Worm (Caenorhabditis elegans) whole organism, young adult: ENCODE measurements around the gene pfd-5.

Source experiments
- B0019.2 ChIP-seq: fragments of 200-800 bp; sonication (Bioruptor generic); conservative IDR thresholded peaks from 2 replicates; pipeline ENCODE4 v1.3.6; 2022; ENCODE audit warnings: missing genetic modification reagents, missing genetic modification characterization, missing compliant biosample characterization
- D2030.7 ChIP-seq: fragments of 200-800 bp; sonication (Bioruptor generic); IDR thresholded peaks from 2 replicates; pipeline ENCODE4 v1.3.6; 2022; ENCODE audit warnings: missing genetic modification reagents, missing genetic modification characterization, missing compliant biosample characterization
- F10E7.11 ChIP-seq: sonication (generic microtip); optimal IDR thresholded peaks from 2 replicates; lab custom pipeline; 2017; ENCODE audit warnings: mild to moderate bottlenecking, missing genetic modification characterization, moderate library complexity, missing compliant biosample characterization
- F33H1.4 ChIP-seq: fragments of 200-800 bp; sonication (Bioruptor generic); IDR thresholded peaks from 2 replicates; pipeline ENCODE4 v1.3.6; 2022; ENCODE audit warnings: missing genetic modification reagents, missing genetic modification characterization, missing compliant biosample characterization
- F49E8.2 ChIP-seq: sonication (generic microtip); optimal IDR thresholded peaks from 3 replicates; lab custom pipeline; 2017; ENCODE audit warnings: missing genetic modification characterization, mild to moderate bottlenecking, missing compliant biosample characterization, antibody characterized with exemption, moderate library complexity; ENCODE audit not compliant: insufficient read depth
- F57C9.4 ChIP-seq: sonication (generic microtip); optimal IDR thresholded peaks from 2 replicates; lab custom pipeline; 2017; ENCODE audit warnings: mild to moderate bottlenecking, missing genetic modification characterization, missing compliant biosample characterization
- T07F8.4 ChIP-seq: sonication (generic microtip); optimal IDR thresholded peaks from 2 replicates; lab custom pipeline; 2016; ENCODE audit warnings: mild to moderate bottlenecking, missing genetic modification characterization, moderate library complexity, missing compliant biosample characterization
- Y79H2A.3 ChIP-seq: fragments of 200-800 bp; sonication (Bioruptor generic); conservative IDR thresholded peaks from 2 replicates; pipeline ENCODE4 v1.3.6; 2022; ENCODE audit warnings: missing genetic modification reagents, missing genetic modification characterization, missing compliant biosample characterization
- ZK185.1 ChIP-seq: sonication (generic microtip); optimal IDR thresholded peaks from 2 replicates; lab custom pipeline; 2016; ENCODE audit warnings: mild to moderate bottlenecking, missing genetic modification characterization, missing compliant biosample characterization; ENCODE audit not compliant: poor library complexity, severe bottlenecking
- atf-7 ChIP-seq: sonication (generic microtip); optimal IDR thresholded peaks from 2 replicates; lab custom pipeline; 2017; ENCODE audit warnings: mild to moderate bottlenecking, missing genetic modification characterization, missing compliant biosample characterization
- athp-1 ChIP-seq: sonication (generic microtip); optimal IDR thresholded peaks from 2 replicates; lab custom pipeline; 2017; ENCODE audit warnings: mild to moderate bottlenecking, missing genetic modification characterization, missing compliant biosample characterization
- attf-3 ChIP-seq: fragments of 200-800 bp; sonication (Bioruptor generic); conservative IDR thresholded peaks from 2 replicates; pipeline ENCODE4 v1.3.6; 2022; ENCODE audit warnings: missing genetic modification reagents, missing genetic modification characterization, missing compliant biosample characterization
- attf-6 ChIP-seq: fragments of 200-800 bp; sonication (Bioruptor generic); IDR thresholded peaks from 2 replicates; pipeline ENCODE4 v1.3.6; 2022; ENCODE audit warnings: missing genetic modification reagents, missing genetic modification characterization, missing compliant biosample characterization
- bed-2 ChIP-seq: fragments of 200-800 bp; sonication (Bioruptor generic); IDR thresholded peaks from 2 replicates; pipeline ENCODE4 v1.3.6; 2022; ENCODE audit warnings: missing genetic modification reagents, missing genetic modification characterization, missing compliant biosample characterization
- ceh-100 ChIP-seq: fragments of 200-800 bp; sonication (Bioruptor generic); IDR thresholded peaks from 2 replicates; pipeline ENCODE4 v1.3.6; 2022; ENCODE audit warnings: missing genetic modification reagents, missing genetic modification characterization, missing compliant biosample characterization
- ceh-27 ChIP-seq: fragments of 200-800 bp; sonication (Bioruptor generic); optimal IDR thresholded peaks from 2 replicates; lab custom pipeline; 2018; ENCODE audit warnings: mild to moderate bottlenecking, missing genetic modification characterization, moderate library complexity, missing compliant biosample characterization
- ceh-79 ChIP-seq: sonication (generic microtip); optimal IDR thresholded peaks from 2 replicates; lab custom pipeline; 2017; ENCODE audit warnings: mild to moderate bottlenecking, missing genetic modification characterization, missing compliant biosample characterization
- die-1 ChIP-seq: sonication (generic microtip); optimal IDR thresholded peaks from 2 replicates; lab custom pipeline; 2016; ENCODE audit warnings: missing genotype, mild to moderate bottlenecking, missing genetic modification characterization, missing compliant biosample characterization
- efl-1 ChIP-seq: fragments of 150-350 bp; optimal IDR thresholded peaks from 2 replicates; lab custom pipeline; 2014; ENCODE audit warnings: missing biosample characterization, missing genetic modification reagents, missing genetic modification characterization
- ekl-4 ChIP-seq: fragments of 200-800 bp; sonication (Bioruptor generic); IDR thresholded peaks from 2 replicates; pipeline ENCODE4 v1.3.6; 2022; ENCODE audit warnings: missing genetic modification reagents, missing genetic modification characterization, missing compliant biosample characterization
- fkh-3 ChIP-seq: sonication (generic microtip); optimal IDR thresholded peaks from 2 replicates; lab custom pipeline; 2016; ENCODE audit warnings: mild to moderate bottlenecking, missing genetic modification characterization, missing compliant biosample characterization
- hlh-12 ChIP-seq: sonication (generic microtip); optimal IDR thresholded peaks from 2 replicates; lab custom pipeline; 2016; ENCODE audit warnings: missing genetic modification characterization, missing compliant biosample characterization
- hmg-1.2 ChIP-seq: fragments of 200-800 bp; sonication (Bioruptor generic); IDR thresholded peaks from 2 replicates; pipeline ENCODE4 v1.3.6; 2022; ENCODE audit warnings: missing genetic modification reagents, missing genetic modification characterization, missing compliant biosample characterization
- hrde-1 ChIP-seq: sonication (generic microtip); optimal IDR thresholded peaks from 2 replicates; lab custom pipeline; 2016; ENCODE audit warnings: missing genetic modification characterization, mild to moderate bottlenecking, missing compliant biosample characterization, moderate library complexity, missing genotype, missing genetic modification reagents, borderline replicate concordance
- hsf-1 ChIP-seq: fragments of 200-800 bp; sonication (Bioruptor generic); IDR thresholded peaks from 2 replicates; pipeline ENCODE4 v1.3.6; 2022; ENCODE audit warnings: missing genetic modification reagents, missing genetic modification characterization, missing compliant biosample characterization
- lag-1 ChIP-seq: fragments of 200-800 bp; sonication (Bioruptor generic); IDR thresholded peaks from 2 replicates; pipeline ENCODE4 v1.3.6; 2022; ENCODE audit warnings: missing genetic modification reagents, missing genetic modification characterization, missing compliant biosample characterization
- lin-35 ChIP-seq, 3 experiments: fragments of 150-350 bp in 2 of 3; sonication (generic microtip) in 1 of 3; optimal IDR thresholded peaks; 2 replicates each; lab custom pipeline; 2014 to 2018; ENCODE audit warnings: missing biosample characterization in 3 of 3, missing genetic modification characterization in 3 of 3, missing genetic modification reagents in 3 of 3
- lin-40 ChIP-seq: sonication (generic microtip); optimal IDR thresholded peaks from 2 replicates; lab custom pipeline; 2016; ENCODE audit warnings: missing genetic modification characterization, mild to moderate bottlenecking, missing compliant biosample characterization, missing genotype, missing genetic modification reagents
- lin-54 ChIP-seq: fragments of 200-800 bp; sonication (Bioruptor generic); optimal IDR thresholded peaks from 2 replicates; lab custom pipeline; 2018; ENCODE audit warnings: mild to moderate bottlenecking, missing genetic modification characterization, missing compliant biosample characterization
- lsl-1 ChIP-seq: fragments of 200-800 bp; sonication (Bioruptor generic); optimal IDR thresholded peaks from 2 replicates; lab custom pipeline; 2018; ENCODE audit warnings: mild to moderate bottlenecking, missing genetic modification characterization, moderate library complexity, missing compliant biosample characterization
- mcd-1 ChIP-seq: fragments of 200-800 bp; sonication (Bioruptor generic); IDR thresholded peaks from 2 replicates; pipeline ENCODE4 v1.3.6; 2022; ENCODE audit warnings: missing genetic modification reagents, missing genetic modification characterization, missing compliant biosample characterization
- mel-28 ChIP-seq: sonication (generic microtip); optimal IDR thresholded peaks from 2 replicates; lab custom pipeline; 2016; ENCODE audit warnings: borderline replicate concordance, mild to moderate bottlenecking, missing genetic modification characterization, missing compliant biosample characterization
- mxl-1 ChIP-seq: sonication (generic microtip); optimal IDR thresholded peaks from 2 replicates; lab custom pipeline; 2016; ENCODE audit warnings: missing genetic modification characterization, missing compliant biosample characterization
- nfya-1 ChIP-seq: sonication (generic microtip); optimal IDR thresholded peaks from 2 replicates; lab custom pipeline; 2017; ENCODE audit warnings: antibody characterized with exemption, missing compliant biosample characterization, missing genetic modification characterization, borderline replicate concordance; ENCODE audit not compliant: insufficient read depth
- nfyb-1 ChIP-seq: fragments of 200-800 bp; sonication (Bioruptor generic); IDR thresholded peaks from 2 replicates; pipeline ENCODE4 v1.3.6; 2022; ENCODE audit warnings: missing genetic modification reagents, missing genetic modification characterization, missing compliant biosample characterization
- nhr-27 ChIP-seq: fragments of 200-800 bp; sonication (Bioruptor generic); optimal IDR thresholded peaks from 2 replicates; lab custom pipeline; 2018; ENCODE audit warnings: mild to moderate bottlenecking, missing genetic modification characterization, moderate library complexity, missing compliant biosample characterization
- nhr-80 ChIP-seq: sonication (generic microtip); optimal IDR thresholded peaks from 2 replicates; lab custom pipeline; 2016; ENCODE audit warnings: missing genetic modification characterization, missing compliant biosample characterization
- pbrm-1 ChIP-seq: fragments of 200-800 bp; sonication (Bioruptor generic); IDR thresholded peaks from 2 replicates; pipeline ENCODE4 v1.3.6; 2022; ENCODE audit warnings: missing genetic modification reagents, missing genetic modification characterization, missing compliant biosample characterization
- rpc-1 ChIP-seq, 2 experiments: fragments of 150-350 bp in 1 of 2; sonication (generic microtip) in 1 of 2; optimal IDR thresholded peaks; 2 replicates each; lab custom pipeline; 2014 to 2018; ENCODE audit warnings: missing biosample characterization in 1 of 2, missing genetic modification characterization in 1 of 2, missing genetic modification reagents in 1 of 2, missing genotype in 1 of 2
- snpc-1.3 ChIP-seq: sonication (generic microtip); optimal IDR thresholded peaks from 2 replicates; lab custom pipeline; 2017; ENCODE audit warnings: missing genetic modification characterization, mild to moderate bottlenecking, missing compliant biosample characterization, antibody characterized with exemption, moderate library complexity, missing genotype, missing genetic modification reagents; ENCODE audit not compliant: insufficient read depth
- snpc-4 ChIP-seq, 5 experiments: fragments of 150-350 bp in 1 of 5; sonication (generic microtip) in 4 of 5; optimal IDR thresholded peaks; 2 replicates each; lab custom pipeline; 2014 to 2018; ENCODE audit warnings: missing genetic modification characterization in 5 of 5, missing biosample characterization in 3 of 5, antibody characterized with exemption in 2 of 5, mild to moderate bottlenecking in 2 of 5, missing compliant biosample characterization in 2 of 5, missing genotype in 2 of 5, moderate library complexity in 2 of 5, missing genetic modification reagents in 1 of 5
- sptf-2 ChIP-seq: fragments of 200-800 bp; sonication (Bioruptor generic); optimal IDR thresholded peaks from 2 replicates; lab custom pipeline; 2018; ENCODE audit warnings: mild to moderate bottlenecking, missing genetic modification characterization, missing compliant biosample characterization
- tlf-1 ChIP-seq: fragments of 200-800 bp; sonication (Bioruptor generic); optimal IDR thresholded peaks from 2 replicates; lab custom pipeline; 2018; ENCODE audit warnings: mild to moderate bottlenecking, missing genetic modification characterization, missing compliant biosample characterization
- ztf-22 ChIP-seq: fragments of 200-800 bp; sonication (Bioruptor generic); optimal IDR thresholded peaks from 2 replicates; lab custom pipeline; 2018; ENCODE audit warnings: mild to moderate bottlenecking, missing genetic modification characterization, moderate library complexity, missing compliant biosample characterization
- ztf-25 ChIP-seq: fragments of 200-800 bp; sonication (Bioruptor generic); IDR thresholded peaks from 2 replicates; pipeline ENCODE4 v1.3.6; 2022; ENCODE audit warnings: missing genetic modification reagents, missing genetic modification characterization, missing compliant biosample characterization

The pfd-5 gene

ce11 chrIII:7184022-7184421 is 14.7 kb downstream of the pfd-5 start, which contains the start of gene yju-2 (continued):
- TF ChIP-seq hmg-1.2 (peak; percentile 81), hlh-12 (no peak), D2030.7 (GFP tag; lab: Robert Waterston, UW) (no peak), attf-3 (GFP tag; lab: Robert Waterston, UW) (no peak), efl-1 (GFP tag; lab: Kevin White, UChicago) (peak; percentile 12), lin-54 (GFP tag; lab: Kevin White, UChicago) (peak; percentile 16), athp-1 (tag; lab: Kevin White, UChicago) (no peak), nfya-1 (no peak), F49E8.2 (peak; percentile 48), bed-2 (GFP tag; lab: Robert Waterston, UW) (no peak), mel-28 (tag; lab: Kevin White, UChicago) (no peak), snpc-1.3 (tag; lab: Kevin White, UChicago) (no peak), ztf-25 (GFP tag; lab: Robert Waterston, UW) (no peak), fkh-3 (tag; lab: Kevin White, UChicago) (no peak), atf-7 (no peak), ceh-79 (no peak), ztf-22 (GFP tag; lab: Kevin White, UChicago) (no peak), lsl-1 (GFP tag; lab: Kevin White, UChicago) (peak; percentile 7), attf-6 (GFP tag; lab: Robert Waterston, UW) (no peak), nhr-27 (tag; lab: Kevin White, UChicago) (peak; percentile 9), ceh-100 (peak; percentile 88), F10E7.11 (tag; lab: Kevin White, UChicago) (no peak), F33H1.4 (GFP tag; lab: Robert Waterston, UW) (no peak), tlf-1 (GFP tag; lab: Kevin White, UChicago) (no peak), snpc-4 (GFP tag; optimal IDR thresholded peaks at IDR 0.05; lab: Kevin White, UChicago) (peak; percentile 31), snpc-4 (tag; optimal IDR thresholded peaks at IDR 0.05; lab: Kevin White, UChicago) (peak in 2 of 4 experiments; percentile 38 to 41), hrde-1 (tag; lab: Kevin White, UChicago) (no peak), mcd-1 (GFP tag; lab: Robert Waterston, UW) (peak; percentile 68), T07F8.4 (no peak), lin-35 (GFP tag; optimal IDR thresholded peaks at IDR 0.05; lab: Kevin White, UChicago) (peak in 1 of 3 experiments; percentile 57), B0019.2 (GFP tag; lab: Robert Waterston, UW) (no peak), Y79H2A.3 (GFP tag; lab: Robert Waterston, UW) (no peak), lin-40 (tag; lab: Kevin White, UChicago) (no peak), nhr-80 (tag; lab: Kevin White, UChicago) (peak; percentile 7), sptf-2 (GFP tag; lab: Kevin White, UChicago) (no peak), F57C9.4 (tag; lab: Kevin White, UChicago) (no peak), mxl-1 (no peak)
- TF ChIP-seq, all 124 proteins: peak for 21

DNA sequence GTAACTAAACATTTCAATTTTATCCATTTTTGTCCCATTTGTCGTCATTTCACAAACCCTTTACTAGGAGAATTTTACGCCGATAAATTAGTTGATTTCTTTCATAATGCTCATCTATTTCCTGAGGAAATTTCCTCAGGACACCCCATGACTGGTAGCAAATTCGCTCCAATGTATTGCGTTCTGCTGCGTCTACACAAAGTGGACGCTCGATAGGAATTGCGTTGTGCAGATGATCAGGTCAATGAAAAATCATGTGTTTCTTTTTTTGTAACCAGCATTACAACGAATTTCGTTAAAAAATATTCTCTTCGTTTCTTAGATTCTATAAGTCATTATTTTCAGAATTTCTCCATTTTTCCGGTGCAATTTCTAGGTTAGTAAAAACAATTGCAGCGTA is 16.9 kb downstream of the pfd-5 start, which contains the start of gene epg-4:
Gene epg-4, plus strand, starts transcription at position 346 of the 400 bp plus-strand sequence.
- peak; percentile 64 for TF ChIP-seq mcd-1 (GFP tag; lab: Robert Waterston, UW)
- no peak for TF ChIP-seq snpc-4 (GFP tag; optimal IDR thresholded peaks at IDR 0.05; lab: Kevin White, UChicago)
- TF ChIP-seq snpc-4 (tag; optimal IDR thresholded peaks at IDR 0.05; lab: Kevin White, UChicago): peak in 3 of 4 experiments; percentile 3 to 25 (median 9)
- peak in 1 of 3 experiments; percentile 28 for TF ChIP-seq lin-35 (GFP tag; optimal IDR thresholded peaks at IDR 0.05; lab: Kevin White, UChicago)
- peak; percentile 23 for TF ChIP-seq ceh-27 (GFP tag; lab: Kevin White, UChicago)
- peak; percentile 43; the same call in 1 of the 2 replicates for TF ChIP-seq pbrm-1
- peak; percentile 54; the same call in 1 of the 2 replicates for TF ChIP-seq hsf-1 (GFP tag; lab: Robert Waterston, UW)
- no peak for TF ChIP-seq rpc-1 (optimal IDR thresholded peaks at IDR 0.05; lab: Kevin White, UChicago)
- no peak for TF ChIP-seq rpc-1 (tag; optimal IDR thresholded peaks at IDR 0.05; lab: Kevin White, UChicago)
- TF ChIP-seq ceh-100: peak; percentile 75
- no peak for TF ChIP-seq nhr-27 (tag; lab: Kevin White, UChicago)
- TF ChIP-seq nfyb-1: peak; percentile 62; the same call in 1 of the 2 replicates
- TF ChIP-seq lag-1 (GFP tag; lab: Robert Waterston, UW): no peak
- TF ChIP-seq die-1 (tag; lab: Kevin White, UChicago): peak; percentile 49
- no peak for TF ChIP-seq lsl-1 (GFP tag; lab: Kevin White, UChicago)
- 0 out of 2 replicates have a peak, but pooled peaks have one; percentile 33 for TF ChIP-seq ekl-4
- peak; percentile 24 for TF ChIP-seq ZK185.1
